Worm (Caenorhabditis elegans) whole organism, L3 larva: Measurements from ENCODE around the gene Y26G10.5.

Experiments
- R02D3.7 ChIP-seq: fragments of 150-350 bp; optimal IDR thresholded peaks from 2 replicates; lab custom pipeline; 2014; ENCODE audit warnings: missing biosample characterization, missing genetic modification characterization
- ZK546.5 ChIP-seq: sonication (generic microtip); optimal IDR thresholded peaks from 2 replicates; lab custom pipeline; 2017; ENCODE audit warnings: missing biosample characterization, missing genetic modification characterization
- aly-2 ChIP-seq: fragments of 150-350 bp; optimal IDR thresholded peaks from 2 replicates; lab custom pipeline; 2014; ENCODE audit warnings: missing biosample characterization, missing genetic modification characterization
- ama-1 ChIP-seq: fragments of 150-350 bp; optimal IDR thresholded peaks from 2 replicates; lab custom pipeline; 2018
- ceh-16 ChIP-seq: sonication (generic microtip); optimal IDR thresholded peaks from 2 replicates; lab custom pipeline; 2017; ENCODE audit warnings: missing biosample characterization, missing genetic modification characterization
- ceh-28 ChIP-seq: fragments of 150-350 bp; optimal IDR thresholded peaks from 2 replicates; lab custom pipeline; 2014; ENCODE audit warnings: missing biosample characterization, missing genetic modification reagents, missing genetic modification characterization
- ceh-82 ChIP-seq: fragments of 150-350 bp; optimal IDR thresholded peaks from 2 replicates; lab custom pipeline; 2014; ENCODE audit warnings: missing biosample characterization, missing genetic modification characterization
- ceh-9 ChIP-seq: sonication (generic microtip); optimal IDR thresholded peaks from 2 replicates; lab custom pipeline; 2018; ENCODE audit warnings: missing biosample characterization, missing genetic modification characterization
- egl-27 ChIP-seq: sonication (generic microtip); optimal IDR thresholded peaks from 4 replicates; lab custom pipeline; 2017; ENCODE audit warnings: missing biosample characterization, missing genetic modification reagents, missing genetic modification characterization
- egl-5 ChIP-seq: fragments of 150-350 bp; optimal IDR thresholded peaks from 2 replicates; lab custom pipeline; 2017; ENCODE audit warnings: missing biosample characterization, missing genetic modification reagents, missing genetic modification characterization, inconsistent platforms
- elt-1 ChIP-seq: fragments of 150-350 bp; optimal IDR thresholded peaks from 2 replicates; lab custom pipeline; 2014; ENCODE audit warnings: missing biosample characterization, missing genetic modification characterization
- elt-2 ChIP-seq: sonication (generic microtip); optimal IDR thresholded peaks from 2 replicates; lab custom pipeline; 2016; ENCODE audit warnings: missing genetic modification reagents, mild to moderate bottlenecking, missing genetic modification characterization, missing compliant biosample characterization
- elt-3 ChIP-seq, 3 experiments: fragments of 150-350 bp in 1 of 3; sonication (generic microtip) in 2 of 3; optimal IDR thresholded peaks; 2 replicates in 2 of 3; 4 replicates in 1 of 3; lab custom pipeline; 2014 to 2017; ENCODE audit warnings: missing biosample characterization in 3 of 3, missing genetic modification characterization in 3 of 3
- eor-1 ChIP-seq, 2 experiments: fragments of 150-350 bp; optimal IDR thresholded peaks; 2 replicates each; lab custom pipeline; 2014 to 2018; ENCODE audit warnings: missing biosample characterization in 2 of 2, missing genetic modification characterization in 2 of 2
- fkh-2 ChIP-seq: fragments of 150-350 bp; optimal IDR thresholded peaks from 2 replicates; lab custom pipeline; 2014; ENCODE audit warnings: missing biosample characterization, missing genetic modification reagents, missing genetic modification characterization
- fos-1 ChIP-seq: fragments of 150-350 bp; optimal IDR thresholded peaks from 2 replicates; lab custom pipeline; 2014; ENCODE audit warnings: missing biosample characterization, missing genetic modification characterization
- hmg-11 ChIP-seq: sonication (generic microtip); optimal IDR thresholded peaks from 2 replicates; lab custom pipeline; 2016; ENCODE audit warnings: missing genetic modification characterization, missing compliant biosample characterization
- jun-1 ChIP-seq: fragments of 150-350 bp; optimal IDR thresholded peaks from 2 replicates; lab custom pipeline; 2014; ENCODE audit warnings: missing biosample characterization, missing genetic modification reagents, missing genetic modification characterization
- lin-15B ChIP-seq: fragments of 150-350 bp; optimal IDR thresholded peaks from 2 replicates; lab custom pipeline; 2014; ENCODE audit warnings: missing biosample characterization, missing genetic modification characterization
- nfya-1 ChIP-seq: sonication (generic microtip); optimal IDR thresholded peaks from 2 replicates; lab custom pipeline; 2017; ENCODE audit warnings: missing genetic modification characterization, mild to moderate bottlenecking, missing compliant biosample characterization, antibody characterized with exemption, moderate library complexity; ENCODE audit not compliant: insufficient read depth
- nhr-11 ChIP-seq: fragments of 150-350 bp; optimal IDR thresholded peaks from 2 replicates; lab custom pipeline; 2014; ENCODE audit warnings: missing biosample characterization, missing genetic modification characterization
- nhr-12 ChIP-seq: fragments of 150-350 bp; optimal IDR thresholded peaks from 2 replicates; lab custom pipeline; 2014; ENCODE audit warnings: missing biosample characterization, missing genetic modification characterization
- nhr-23 ChIP-seq: fragments of 150-350 bp; optimal IDR thresholded peaks from 2 replicates; lab custom pipeline; 2014; ENCODE audit warnings: missing biosample characterization, missing genetic modification reagents, missing genetic modification characterization
- nhr-237 ChIP-seq: fragments of 150-350 bp; optimal IDR thresholded peaks from 2 replicates; lab custom pipeline; 2014; ENCODE audit warnings: missing biosample characterization, missing genetic modification characterization
- nhr-28 ChIP-seq: fragments of 150-350 bp; optimal IDR thresholded peaks from 2 replicates; lab custom pipeline; 2014; ENCODE audit warnings: missing biosample characterization, missing genetic modification characterization
- nhr-43 ChIP-seq: sonication (generic microtip); optimal IDR thresholded peaks from 2 replicates; lab custom pipeline; 2016; ENCODE audit warnings: mild to moderate bottlenecking, missing genetic modification characterization, missing compliant biosample characterization; ENCODE audit not compliant: poor library complexity, severe bottlenecking
- nhr-76 ChIP-seq: fragments of 150-350 bp; sonication (generic microtip); optimal IDR thresholded peaks from 5 replicates; lab custom pipeline; 2014; ENCODE audit warnings: missing biosample characterization, missing genetic modification characterization
- nhr-77 ChIP-seq: fragments of 150-350 bp; optimal IDR thresholded peaks from 2 replicates; lab custom pipeline; 2014; ENCODE audit warnings: missing biosample characterization, missing genetic modification characterization
- pha-4 ChIP-seq: fragments of 150-350 bp; optimal IDR thresholded peaks from 2 replicates; lab custom pipeline; 2014; ENCODE audit warnings: missing biosample characterization, missing genetic modification reagents, missing genetic modification characterization
- pqm-1 ChIP-seq: fragments of 150-350 bp; optimal IDR thresholded peaks from 2 replicates; lab custom pipeline; 2017; ENCODE audit warnings: missing biosample characterization, missing genetic modification characterization, inconsistent platforms
- skn-1 ChIP-seq: fragments of 150-350 bp; optimal IDR thresholded peaks from 2 replicates; lab custom pipeline; 2014; ENCODE audit warnings: missing biosample characterization, missing genetic modification characterization
- snpc-4 ChIP-seq: fragments of 150-350 bp; optimal IDR thresholded peaks from 2 replicates; lab custom pipeline; 2014; ENCODE audit warnings: missing biosample characterization, missing genetic modification characterization
- unc-39 ChIP-seq: sonication (generic microtip); optimal IDR thresholded peaks from 4 replicates; lab custom pipeline; 2017; ENCODE audit warnings: missing biosample characterization, missing genetic modification characterization
- unc-62 ChIP-seq: fragments of 150-350 bp; sonication (generic microtip); optimal IDR thresholded peaks from 4 replicates; lab custom pipeline; 2014; ENCODE audit warnings: missing biosample characterization, missing genetic modification reagents, missing genetic modification characterization
- ztf-11 ChIP-seq: fragments of 150-350 bp; optimal IDR thresholded peaks from 2 replicates; lab custom pipeline; 2014; ENCODE audit warnings: missing biosample characterization, missing genetic modification characterization

The Y26G10.5 gene

DNA sequence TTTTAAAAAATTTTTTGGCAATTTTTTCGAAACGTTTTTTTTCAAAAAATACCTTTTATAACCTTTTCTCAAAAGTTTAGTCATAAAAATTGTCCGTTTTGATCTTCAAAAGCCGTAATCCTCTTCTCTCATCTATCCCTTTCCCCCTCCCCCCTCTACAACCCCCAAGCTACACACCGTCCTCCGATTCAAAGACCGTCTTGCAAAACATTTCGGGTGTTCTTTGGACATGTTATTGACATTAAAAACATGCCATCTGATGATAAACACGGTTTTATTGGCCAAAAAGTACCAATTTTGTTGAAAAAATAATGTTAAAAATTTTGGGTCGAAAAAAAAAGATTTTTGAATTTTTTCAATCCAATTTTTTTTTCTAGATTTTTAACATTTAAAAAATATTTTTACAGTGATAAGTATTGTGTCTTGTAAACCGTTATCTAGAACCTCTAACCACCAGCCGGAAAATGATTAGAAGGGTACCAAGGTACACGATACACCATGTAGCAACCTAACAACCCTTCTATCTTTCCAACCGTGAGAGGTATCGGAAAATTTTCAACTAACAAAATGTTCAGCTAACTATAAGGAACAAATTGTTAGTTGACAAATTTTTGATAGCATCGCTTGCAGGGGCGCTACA, 22.6 kb upstream of the Y26G10.5 start (continued):
- TF ChIP-seq nhr-76 (tag; lab: Kevin White, UChicago), result no peak
- TF ChIP-seq jun-1 (tag; lab: Kevin White, UChicago), result no peak
- TF ChIP-seq hmg-11, result no peak
- no peak for TF ChIP-seq nhr-11 (tag; lab: Kevin White, UChicago)
- no peak for TF ChIP-seq skn-1 (tag; lab: Kevin White, UChicago)
- TF ChIP-seq nhr-77, result no peak
- TF ChIP-seq nhr-43, result no peak
- TF ChIP-seq, all 47 proteins: peak for 4

- TF ChIP-seq unc-39 (tag; lab: Kevin White, UChicago) (no peak), pha-4 (tag; lab: Kevin White, UChicago) (no peak), elt-3 (tag; optimal IDR thresholded peaks at IDR 0.05; lab: Kevin White, UChicago) (no peak), nhr-23 (tag; lab: Kevin White, UChicago) (no peak), egl-27 (tag; lab: Kevin White, UChicago) (no peak), nhr-76 (tag; lab: Kevin White, UChicago) (no peak), nfya-1 (no peak), nhr-77 (no peak), ceh-9 (no peak), nhr-28 (tag; lab: Kevin White, UChicago) (no peak), ZK546.5 (tag; lab: Kevin White, UChicago) (no peak), nhr-43 (no peak), aly-2 (tag; lab: Kevin White, UChicago) (no peak), nhr-11 (tag; lab: Kevin White, UChicago) (no peak), nhr-12 (tag; lab: Kevin White, UChicago) (no peak), fkh-2 (tag; lab: Kevin White, UChicago) (no peak), ztf-11 (tag; lab: Kevin White, UChicago) (no peak), ceh-16 (tag; lab: Kevin White, UChicago) (no peak), ama-1 (no peak)
These were observed 21.9 kb upstream of the Y26G10.5 start for ce11 chrV:17722553-17722952.

DNA sequence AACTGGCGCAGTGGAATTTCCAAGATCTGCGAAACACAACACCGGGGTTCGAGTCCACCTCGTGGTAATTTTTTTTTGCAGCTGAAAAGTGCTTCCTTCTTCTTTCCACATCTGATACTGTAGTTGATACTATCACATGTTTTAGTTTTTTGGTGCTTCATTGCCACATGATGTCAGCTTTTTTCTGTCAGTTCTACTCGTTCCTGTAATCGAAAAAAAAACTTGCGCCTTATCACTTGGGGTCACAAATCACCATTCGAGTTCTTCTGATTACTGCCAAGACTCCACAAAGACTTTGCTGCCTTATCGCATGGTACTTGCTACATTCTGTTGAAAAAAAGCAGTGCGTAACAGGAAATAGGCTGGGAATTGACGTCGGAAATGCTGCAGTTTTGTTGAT, 21.1 kb upstream of the Y26G10.5 start:
- peak; percentile 19 for TF ChIP-seq ceh-28 (tag; lab: Kevin White, UChicago)
- peak; percentile 35 for TF ChIP-seq egl-27 (tag; lab: Kevin White, UChicago)
- TF ChIP-seq nhr-12 (tag; lab: Kevin White, UChicago), result no peak
- no peak for TF ChIP-seq nhr-237 (tag; lab: Kevin White, UChicago)
- TF ChIP-seq lin-15B (tag; lab: Kevin White, UChicago), result no peak
- peak; percentile 47 for TF ChIP-seq pha-4 (tag; lab: Kevin White, UChicago)
- TF ChIP-seq ztf-11 (tag; lab: Kevin White, UChicago), result no peak
- no peak for TF ChIP-seq nhr-11 (tag; lab: Kevin White, UChicago)
- no peak for TF ChIP-seq elt-1 (tag; lab: Kevin White, UChicago)
- peak; percentile 98 for TF ChIP-seq pqm-1 (tag; lab: Kevin White, UChicago)
- TF ChIP-seq unc-62, result no peak
- no peak for TF ChIP-seq fos-1 (tag; lab: Kevin White, UChicago)
- peak; percentile 84 for TF ChIP-seq jun-1 (tag; lab: Kevin White, UChicago)
- no peak for TF ChIP-seq egl-5 (tag; lab: Kevin White, UChicago)
- TF ChIP-seq eor-1 (tag; optimal IDR thresholded peaks at IDR 0.05; lab: Kevin White, UChicago), result no peak
- no peak for TF ChIP-seq snpc-4 (tag; lab: Kevin White, UChicago)
- TF ChIP-seq elt-2 (tag; lab: Kevin White, UChicago), result peak; percentile 99
- no peak for TF ChIP-seq hmg-11
- no peak for TF ChIP-seq fkh-2 (tag; lab: Kevin White, UChicago)

- TF ChIP-seq pqm-1 (tag; lab: Kevin White, UChicago) (no peak), ceh-82 (tag; lab: Kevin White, UChicago) (no peak), nhr-43 (no peak), nfya-1 (no peak)
- TF ChIP-seq, all 47 proteins: peak for 0
These were observed 18.0 kb upstream of the Y26G10.5 start, which contains the start of gene str-77 for ce11 chrV:17718647-17719046. Gene str-77, plus strand, starts transcription at chrV:17718947.

DNA sequence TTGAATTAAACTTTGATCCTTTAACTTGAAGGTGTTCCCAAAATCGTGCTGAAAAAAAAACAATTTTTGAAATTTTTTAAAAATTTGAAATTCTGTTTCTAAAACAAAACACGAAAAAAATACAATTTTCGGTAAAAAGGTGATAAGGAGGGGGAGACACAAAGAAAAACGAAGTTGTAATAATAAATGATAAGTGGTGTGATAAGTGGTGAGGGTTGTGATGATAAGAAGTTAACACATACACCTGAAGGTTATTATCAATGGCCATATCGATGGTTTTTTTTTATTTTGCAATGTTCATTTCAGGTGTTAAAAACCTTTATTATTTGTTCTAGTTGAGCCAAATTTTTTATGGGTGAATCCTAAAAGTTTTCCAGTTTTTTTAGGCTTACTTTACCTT, 13.7 kb upstream of the Y26G10.5 start, which contains the start of gene twk-33:
TSS of gene twk-33 (minus strand) at position 48 of the 400 bp plus-strand sequence.
- TF ChIP-seq nhr-43 (no peak), ceh-16 (tag; lab: Kevin White, UChicago) (no peak), pqm-1 (tag; lab: Kevin White, UChicago) (peak; percentile 91), elt-2 (tag; lab: Kevin White, UChicago) (peak; percentile 97), aly-2 (tag; lab: Kevin White, UChicago) (no peak), R02D3.7 (no peak), ceh-82 (tag; lab: Kevin White, UChicago) (no peak)
- TF ChIP-seq, all 47 proteins: peak for 2
